Worm (Caenorhabditis elegans) whole organism, young adult: ENCODE results near the gene F21A3.11.

Experiments
- B0261.1 ChIP-seq: sonication (generic microtip); optimal IDR thresholded peaks from 2 replicates; lab custom pipeline; 2016; ENCODE audit warnings: mild to moderate bottlenecking, missing genetic modification characterization, moderate library complexity, missing compliant biosample characterization
- D2030.7 ChIP-seq: fragments of 200-800 bp; sonication (Bioruptor generic); IDR thresholded peaks from 2 replicates; pipeline ENCODE4 v1.3.6; 2022; ENCODE audit warnings: missing genetic modification reagents, missing genetic modification characterization, missing compliant biosample characterization
- F33H1.4 ChIP-seq: fragments of 200-800 bp; sonication (Bioruptor generic); IDR thresholded peaks from 2 replicates; pipeline ENCODE4 v1.3.6; 2022; ENCODE audit warnings: missing genetic modification reagents, missing genetic modification characterization, missing compliant biosample characterization
- F37B4.10 ChIP-seq: fragments of 200-800 bp; sonication (Bioruptor generic); IDR thresholded peaks from 2 replicates; pipeline ENCODE4 v1.3.6; 2022; ENCODE audit warnings: missing genetic modification characterization, missing compliant biosample characterization
- F52B5.7 ChIP-seq: sonication (generic microtip); optimal IDR thresholded peaks from 2 replicates; lab custom pipeline; 2016; ENCODE audit warnings: mild to moderate bottlenecking, missing genetic modification characterization, missing compliant biosample characterization
- F57C9.4 ChIP-seq: sonication (generic microtip); optimal IDR thresholded peaks from 2 replicates; lab custom pipeline; 2017; ENCODE audit warnings: mild to moderate bottlenecking, missing genetic modification characterization, missing compliant biosample characterization
- K12H6.12 ChIP-seq: fragments of 200-800 bp; sonication (Bioruptor generic); optimal IDR thresholded peaks from 2 replicates; lab custom pipeline; 2018; ENCODE audit warnings: mild to moderate bottlenecking, missing genetic modification characterization, missing compliant biosample characterization
- Y53G8AR.9 ChIP-seq: fragments of 200-800 bp; sonication (Bioruptor generic); conservative IDR thresholded peaks from 2 replicates; pipeline ENCODE4 v1.3.6; 2022; ENCODE audit warnings: missing genetic modification reagents, missing genetic modification characterization, missing compliant biosample characterization
- Y56A3A.18 ChIP-seq: fragments of 200-800 bp; sonication (Bioruptor generic); IDR thresholded peaks from 2 replicates; pipeline ENCODE4 v1.3.6; 2022; ENCODE audit warnings: missing genetic modification reagents, missing genetic modification characterization, missing compliant biosample characterization
- akir-1 ChIP-seq: fragments of 200-800 bp; sonication (Bioruptor generic); optimal IDR thresholded peaks from 2 replicates; lab custom pipeline; 2018; ENCODE audit warnings: mild to moderate bottlenecking, missing genetic modification characterization, moderate library complexity, missing compliant biosample characterization
- attf-3 ChIP-seq: fragments of 200-800 bp; sonication (Bioruptor generic); conservative IDR thresholded peaks from 2 replicates; pipeline ENCODE4 v1.3.6; 2022; ENCODE audit warnings: missing genetic modification reagents, missing genetic modification characterization, missing compliant biosample characterization
- bed-1 ChIP-seq: fragments of 200-800 bp; sonication (Bioruptor generic); IDR thresholded peaks from 2 replicates; pipeline ENCODE4 v1.3.6; 2022; ENCODE audit warnings: missing genetic modification reagents, missing genetic modification characterization, missing compliant biosample characterization
- bed-2 ChIP-seq: fragments of 200-800 bp; sonication (Bioruptor generic); IDR thresholded peaks from 2 replicates; pipeline ENCODE4 v1.3.6; 2022; ENCODE audit warnings: missing genetic modification reagents, missing genetic modification characterization, missing compliant biosample characterization
- ceh-100 ChIP-seq: fragments of 200-800 bp; sonication (Bioruptor generic); IDR thresholded peaks from 2 replicates; pipeline ENCODE4 v1.3.6; 2022; ENCODE audit warnings: missing genetic modification reagents, missing genetic modification characterization, missing compliant biosample characterization
- die-1 ChIP-seq: sonication (generic microtip); optimal IDR thresholded peaks from 2 replicates; lab custom pipeline; 2016; ENCODE audit warnings: missing genotype, mild to moderate bottlenecking, missing genetic modification characterization, missing compliant biosample characterization
- dpl-1 ChIP-seq: fragments of 150-350 bp; optimal IDR thresholded peaks from 2 replicates; lab custom pipeline; 2014; ENCODE audit warnings: missing biosample characterization, missing genetic modification reagents, missing genetic modification characterization
- ets-4 ChIP-seq: fragments of 200-800 bp; sonication (Bioruptor generic); optimal IDR thresholded peaks from 2 replicates; lab custom pipeline; 2018; ENCODE audit warnings: mild to moderate bottlenecking, missing genetic modification characterization, missing compliant biosample characterization
- hrde-1 ChIP-seq: sonication (generic microtip); optimal IDR thresholded peaks from 2 replicates; lab custom pipeline; 2016; ENCODE audit warnings: missing genetic modification characterization, mild to moderate bottlenecking, missing compliant biosample characterization, moderate library complexity, missing genotype, missing genetic modification reagents, borderline replicate concordance
- hsf-1 ChIP-seq: fragments of 200-800 bp; sonication (Bioruptor generic); IDR thresholded peaks from 2 replicates; pipeline ENCODE4 v1.3.6; 2022; ENCODE audit warnings: missing genetic modification reagents, missing genetic modification characterization, missing compliant biosample characterization
- lag-1 ChIP-seq: fragments of 200-800 bp; sonication (Bioruptor generic); IDR thresholded peaks from 2 replicates; pipeline ENCODE4 v1.3.6; 2022; ENCODE audit warnings: missing genetic modification reagents, missing genetic modification characterization, missing compliant biosample characterization
- let-526 ChIP-seq: fragments of 200-800 bp; sonication (Bioruptor generic); IDR thresholded peaks from 2 replicates; pipeline ENCODE4 v1.3.6; 2022; ENCODE audit warnings: missing genetic modification reagents, missing genetic modification characterization, missing compliant biosample characterization
- lin-54 ChIP-seq: fragments of 200-800 bp; sonication (Bioruptor generic); optimal IDR thresholded peaks from 2 replicates; lab custom pipeline; 2018; ENCODE audit warnings: mild to moderate bottlenecking, missing genetic modification characterization, missing compliant biosample characterization
- lsl-1 ChIP-seq: fragments of 200-800 bp; sonication (Bioruptor generic); optimal IDR thresholded peaks from 2 replicates; lab custom pipeline; 2018; ENCODE audit warnings: mild to moderate bottlenecking, missing genetic modification characterization, moderate library complexity, missing compliant biosample characterization
- madf-6 ChIP-seq: fragments of 200-800 bp; sonication (Bioruptor generic); IDR thresholded peaks from 2 replicates; pipeline ENCODE4 v1.3.6; 2022; ENCODE audit warnings: missing genetic modification reagents, missing genetic modification characterization, missing compliant biosample characterization
- mcd-1 ChIP-seq: fragments of 200-800 bp; sonication (Bioruptor generic); IDR thresholded peaks from 2 replicates; pipeline ENCODE4 v1.3.6; 2022; ENCODE audit warnings: missing genetic modification reagents, missing genetic modification characterization, missing compliant biosample characterization
- nfyb-1 ChIP-seq: fragments of 200-800 bp; sonication (Bioruptor generic); IDR thresholded peaks from 2 replicates; pipeline ENCODE4 v1.3.6; 2022; ENCODE audit warnings: missing genetic modification reagents, missing genetic modification characterization, missing compliant biosample characterization
- nhr-179 ChIP-seq: sonication (generic microtip); optimal IDR thresholded peaks from 2 replicates; lab custom pipeline; 2016; ENCODE audit warnings: mild to moderate bottlenecking, missing genetic modification characterization, missing compliant biosample characterization
- nhr-80 ChIP-seq: sonication (generic microtip); optimal IDR thresholded peaks from 2 replicates; lab custom pipeline; 2016; ENCODE audit warnings: missing genetic modification characterization, missing compliant biosample characterization
- pbrm-1 ChIP-seq: fragments of 200-800 bp; sonication (Bioruptor generic); IDR thresholded peaks from 2 replicates; pipeline ENCODE4 v1.3.6; 2022; ENCODE audit warnings: missing genetic modification reagents, missing genetic modification characterization, missing compliant biosample characterization
- rcor-1 ChIP-seq: fragments of 200-800 bp; sonication (Bioruptor generic); IDR thresholded peaks from 2 replicates; pipeline ENCODE4 v1.3.6; 2022; ENCODE audit warnings: missing genetic modification reagents, missing genetic modification characterization, missing compliant biosample characterization
- rpc-1 ChIP-seq, 2 experiments: fragments of 150-350 bp in 1 of 2; sonication (generic microtip) in 1 of 2; optimal IDR thresholded peaks; 2 replicates each; lab custom pipeline; 2014 to 2018; ENCODE audit warnings: missing biosample characterization in 1 of 2, missing genetic modification characterization in 1 of 2, missing genetic modification reagents in 1 of 2, missing genotype in 1 of 2
- sea-2 ChIP-seq: fragments of 200-800 bp; sonication (Bioruptor generic); IDR thresholded peaks from 2 replicates; pipeline ENCODE4 v1.3.6; 2022; ENCODE audit warnings: missing genetic modification characterization, missing compliant biosample characterization
- snpc-4 ChIP-seq, 5 experiments: fragments of 150-350 bp in 1 of 5; sonication (generic microtip) in 4 of 5; optimal IDR thresholded peaks; 2 replicates each; lab custom pipeline; 2014 to 2018; ENCODE audit warnings: missing genetic modification characterization in 5 of 5, missing biosample characterization in 3 of 5, antibody characterized with exemption in 2 of 5, mild to moderate bottlenecking in 2 of 5, missing compliant biosample characterization in 2 of 5, missing genotype in 2 of 5, moderate library complexity in 2 of 5, missing genetic modification reagents in 1 of 5
- somi-1 ChIP-seq: fragments of 200-800 bp; sonication (Bioruptor generic); optimal IDR thresholded peaks from 2 replicates; lab custom pipeline; 2018; ENCODE audit warnings: mild to moderate bottlenecking, missing genetic modification characterization, missing compliant biosample characterization
- tbp1 ChIP-seq: fragments of 200-800 bp; sonication (Bioruptor generic); optimal IDR thresholded peaks from 2 replicates; lab custom pipeline; 2018; ENCODE audit warnings: mild to moderate bottlenecking, missing genetic modification characterization, missing compliant biosample characterization
- unc-130 ChIP-seq: sonication (generic microtip); optimal IDR thresholded peaks from 2 replicates; lab custom pipeline; 2016; ENCODE audit warnings: missing genetic modification reagents, missing genetic modification characterization, missing compliant biosample characterization
- xnd-1 ChIP-seq: sonication (generic microtip); optimal IDR thresholded peaks from 2 replicates; lab custom pipeline; 2016; ENCODE audit warnings: missing genotype, missing genetic modification reagents, missing genetic modification characterization, missing compliant biosample characterization
- zfh-2 ChIP-seq: fragments of 200-800 bp; sonication (Bioruptor generic); conservative IDR thresholded peaks from 2 replicates; pipeline ENCODE4 v1.3.6; 2022; ENCODE audit warnings: missing genetic modification reagents, missing genetic modification characterization, missing compliant biosample characterization
- ztf-18 ChIP-seq: sonication (generic microtip); optimal IDR thresholded peaks from 2 replicates; lab custom pipeline; 2016; ENCODE audit warnings: missing genotype, mild to moderate bottlenecking, missing genetic modification characterization, missing compliant biosample characterization
- ztf-25 ChIP-seq: fragments of 200-800 bp; sonication (Bioruptor generic); IDR thresholded peaks from 2 replicates; pipeline ENCODE4 v1.3.6; 2022; ENCODE audit warnings: missing genetic modification reagents, missing genetic modification characterization, missing compliant biosample characterization
- ztf-26 ChIP-seq: sonication (generic microtip); optimal IDR thresholded peaks from 2 replicates; lab custom pipeline; 2017; ENCODE audit warnings: missing genetic modification characterization, missing compliant biosample characterization
- ztf-28 ChIP-seq: fragments of 200-800 bp; sonication (Bioruptor generic); IDR thresholded peaks from 2 replicates; pipeline ENCODE4 v1.3.6; 2022; ENCODE audit warnings: missing genetic modification reagents, missing genetic modification characterization, missing compliant biosample characterization

F21A3.11 gene

ce11 chrV:15544898-15545297 is 11.9 kb upstream of the F21A3.11 start, which contains the start of gene glb-14:
Gene glb-14, minus strand, starts transcription at chrV:15544994.
- TF ChIP-seq F33H1.4 (GFP tag; lab: Robert Waterston, UW) (no peak), snpc-4 (GFP tag; optimal IDR thresholded peaks at IDR 0.05; lab: Kevin White, UChicago) (no peak), snpc-4 (tag; optimal IDR thresholded peaks at IDR 0.05; lab: Kevin White, UChicago) (no peak), attf-3 (no peak), hrde-1 (tag; lab: Kevin White, UChicago) (no peak), let-526 (no peak), ets-4 (GFP tag; lab: Kevin White, UChicago) (no peak), B0261.1 (tag; lab: Kevin White, UChicago) (no peak), unc-130 (GFP tag; lab: Kevin White, UChicago) (no peak), K12H6.12 (tag; lab: Kevin White, UChicago) (no peak), ztf-28 (GFP tag; lab: Robert Waterston, UW) (no peak)

- TF ChIP-seq F37B4.10 (GFP tag; lab: Robert Waterston, UW) (no peak), F33H1.4 (GFP tag; lab: Robert Waterston, UW) (no peak), zfh-2 (GFP tag; lab: Robert Waterston, UW) (peak; percentile 77), F52B5.7 (no peak), ztf-25 (GFP tag; lab: Robert Waterston, UW) (no peak)
These were observed 10.2 kb upstream of the F21A3.11 start for ce11 chrV:15543252-15543651.

- peak; percentile 61 for TF ChIP-seq lsl-1 (GFP tag; lab: Kevin White, UChicago)
- no peak for TF ChIP-seq ztf-26 (tag; lab: Kevin White, UChicago)
- peak; percentile 66 for TF ChIP-seq madf-6 (GFP tag; lab: Robert Waterston, UW)
- TF ChIP-seq pbrm-1 (GFP tag; lab: Robert Waterston, UW), result 0 out of 2 replicates have a peak, but pooled peaks have one; percentile 13
- TF ChIP-seq rcor-1 (GFP tag; lab: Robert Waterston, UW), result 0 out of 2 replicates have a peak, but pooled peaks have one; percentile 36
- TF ChIP-seq F33H1.4 (GFP tag; lab: Robert Waterston, UW), result peak; percentile 48
- no peak for TF ChIP-seq ceh-100 (GFP tag; lab: Robert Waterston, UW)
- TF ChIP-seq lin-54 (GFP tag; lab: Kevin White, UChicago), result peak; percentile 49
- no peak for TF ChIP-seq bed-1 (GFP tag; lab: Robert Waterston, UW)
- TF ChIP-seq F57C9.4 (tag; lab: Kevin White, UChicago), result no peak
- no peak for TF ChIP-seq hrde-1 (tag; lab: Kevin White, UChicago)
- no peak for TF ChIP-seq Y56A3A.18
- TF ChIP-seq akir-1, result no peak
- TF ChIP-seq somi-1 (GFP tag; lab: Kevin White, UChicago), result no peak
- TF ChIP-seq nhr-80 (tag; lab: Kevin White, UChicago), result no peak
- no peak for TF ChIP-seq sea-2
- no peak for TF ChIP-seq nhr-179 (tag; lab: Kevin White, UChicago)
- no peak for TF ChIP-seq dpl-1 (GFP tag; lab: Kevin White, UChicago)
- peak; percentile 50 for TF ChIP-seq D2030.7 (GFP tag; lab: Robert Waterston, UW)
- no peak for TF ChIP-seq nfyb-1
- peak; percentile 41; the same call in 1 of the 2 replicates for TF ChIP-seq hsf-1 (GFP tag; lab: Robert Waterston, UW)
- no peak for TF ChIP-seq mcd-1 (GFP tag; lab: Robert Waterston, UW)
- no peak for TF ChIP-seq die-1 (tag; lab: Kevin White, UChicago)
- peak; percentile 93 for TF ChIP-seq ztf-18
- peak; percentile 43 for TF ChIP-seq xnd-1
- no peak for TF ChIP-seq Y53G8AR.9 (GFP tag; lab: Robert Waterston, UW)
- peak; percentile 28 for TF ChIP-seq tbp1 (GFP tag; lab: Kevin White, UChicago)
- TF ChIP-seq rpc-1 (optimal IDR thresholded peaks at IDR 0.05; lab: Kevin White, UChicago), result no peak
- TF ChIP-seq rpc-1 (tag; optimal IDR thresholded peaks at IDR 0.05; lab: Kevin White, UChicago), result no peak
- no peak for TF ChIP-seq bed-2
- TF ChIP-seq B0261.1 (tag; lab: Kevin White, UChicago), result no peak
- no peak for TF ChIP-seq lag-1 (GFP tag; lab: Robert Waterston, UW)
- TF ChIP-seq, all 124 proteins: peak for 11
These were observed 4.9 kb upstream of the F21A3.11 start, which contains the start of gene prde-1 for ce11 chrV:15537923-15538322. Gene prde-1, plus strand, starts transcription at chrV:15538244.
